Fruit fly (Drosophila melanogaster) whole organism, pupa: ENCODE results near the gene LUBEL.

Experiments used
- CG12605 ChIP-seq: fragments of 200-800 bp; sonication (Bioruptor generic); IDR thresholded peaks from 2 replicates; pipeline ENCODE4 v1.3.6; 2022; ENCODE audit warnings: missing biosample characterization, missing genetic modification characterization
- CG34367 ChIP-seq: fragments of 200-800 bp; sonication (Bioruptor generic); optimal IDR thresholded peaks from 2 replicates; lab custom pipeline; 2018; ENCODE audit warnings: missing biosample characterization, mild to moderate bottlenecking, missing genetic modification characterization
- CG8159 ChIP-seq: fragments of 200-800 bp; sonication (Bioruptor generic); optimal IDR thresholded peaks from 3 replicates; lab custom pipeline; 2018; ENCODE audit warnings: missing biosample characterization, mild to moderate bottlenecking, missing genetic modification characterization, moderate library complexity
- CG8301 ChIP-seq: fragments of 200-800 bp; sonication (Bioruptor generic); optimal IDR thresholded peaks from 2 replicates; lab custom pipeline; 2018; ENCODE audit warnings: missing biosample characterization, mild to moderate bottlenecking, missing genetic modification characterization
- CG9948 ChIP-seq: fragments of 200-800 bp; sonication (Bioruptor generic); optimal IDR thresholded peaks from 2 replicates; lab custom pipeline; 2018; ENCODE audit warnings: missing biosample characterization, mild to moderate bottlenecking, missing genetic modification characterization, moderate library complexity
- EcR ChIP-seq: fragments of 200-800 bp; sonication (Bioruptor generic); optimal IDR thresholded peaks from 3 replicates; lab custom pipeline; 2019; ENCODE audit warnings: missing biosample characterization, missing genetic modification characterization, mild to moderate bottlenecking, moderate library complexity, missing genetic modification reagents
- Pif1A ChIP-seq: fragments of 200-800 bp; sonication (Bioruptor generic); optimal IDR thresholded peaks from 3 replicates; lab custom pipeline; 2016; ENCODE audit warnings: missing biosample characterization, missing genetic modification characterization
- Snoo ChIP-seq: fragments of 200-800 bp; sonication (Bioruptor generic); optimal IDR thresholded peaks from 3 replicates; lab custom pipeline; 2017; ENCODE audit warnings: missing biosample characterization, mild to moderate bottlenecking, missing genetic modification characterization, inconsistent platforms
- fd96Ca ChIP-seq: fragments of 200-800 bp; sonication (Bioruptor generic); IDR thresholded peaks from 3 replicates; pipeline ENCODE4 v1.3.6; 2022; ENCODE audit warnings: missing biosample characterization, missing genetic modification characterization

dm6 chr2L:6817493-6817892 is 44.9 kb upstream of the LUBEL start:
- TF ChIP-seq Pif1A (GFP tag; lab: Kevin White, UChicago) (no peak), CG9948 (tag; lab: Kevin White, UChicago) (no peak), CG12605 (GFP tag; lab: Robert Waterston, UW) (no peak), CG8159 (tag; lab: Kevin White, UChicago) (no peak), CG8301 (tag; lab: Kevin White, UChicago) (no peak), fd96Ca (GFP tag; lab: Robert Waterston, UW) (no peak), EcR (GFP tag; lab: Kevin White, UChicago) (no peak), Snoo (tag; lab: Kevin White, UChicago) (no peak), CG34367 (no peak)
